Worm (Caenorhabditis elegans) whole organism, young adult: ENCODE measurements around the gene nlp-21.

Source experiments
- B0019.2 ChIP-seq: fragments of 200-800 bp; sonication (Bioruptor generic); conservative IDR thresholded peaks from 2 replicates; pipeline ENCODE4 v1.3.6; 2022; ENCODE audit warnings: missing genetic modification reagents, missing genetic modification characterization, missing compliant biosample characterization
- B0035.1 ChIP-seq: sonication (generic microtip); optimal IDR thresholded peaks from 2 replicates; lab custom pipeline; 2016; ENCODE audit warnings: missing genetic modification characterization, mild to moderate bottlenecking, missing compliant biosample characterization, missing genotype, missing genetic modification reagents
- F33H1.4 ChIP-seq: fragments of 200-800 bp; sonication (Bioruptor generic); IDR thresholded peaks from 2 replicates; pipeline ENCODE4 v1.3.6; 2022; ENCODE audit warnings: missing genetic modification reagents, missing genetic modification characterization, missing compliant biosample characterization
- F39B2.1 ChIP-seq: fragments of 200-800 bp; sonication (Bioruptor generic); IDR thresholded peaks from 2 replicates; pipeline ENCODE4 v1.3.6; 2022; ENCODE audit warnings: missing genetic modification reagents, missing genetic modification characterization, missing compliant biosample characterization
- F55B11.4 ChIP-seq: sonication (generic microtip); optimal IDR thresholded peaks from 2 replicates; lab custom pipeline; 2016; ENCODE audit warnings: missing compliant biosample characterization, missing genetic modification characterization, borderline replicate concordance; ENCODE audit not compliant: insufficient read depth
- F57A8.1 ChIP-seq: fragments of 200-800 bp; sonication (Bioruptor generic); optimal IDR thresholded peaks from 2 replicates; lab custom pipeline; 2018; ENCODE audit warnings: mild to moderate bottlenecking, missing genetic modification characterization, moderate library complexity, missing compliant biosample characterization
- Y53F4B.3 ChIP-seq: fragments of 200-800 bp; sonication (Bioruptor generic); IDR thresholded peaks from 2 replicates; pipeline ENCODE4 v1.3.6; 2022; ENCODE audit warnings: missing genetic modification reagents, missing genetic modification characterization, missing compliant biosample characterization
- Y53G8AR.9 ChIP-seq: fragments of 200-800 bp; sonication (Bioruptor generic); conservative IDR thresholded peaks from 2 replicates; pipeline ENCODE4 v1.3.6; 2022; ENCODE audit warnings: missing genetic modification reagents, missing genetic modification characterization, missing compliant biosample characterization
- Y67H2A.10 ChIP-seq: fragments of 200-800 bp; sonication (Bioruptor generic); conservative IDR thresholded peaks from 2 replicates; pipeline ENCODE4 v1.3.6; 2022; ENCODE audit warnings: missing genetic modification reagents, missing genetic modification characterization, missing compliant biosample characterization
- ama-1 ChIP-seq, 3 experiments: fragments of 150-350 bp in 1 of 3; sonication (generic microtip) in 2 of 3; optimal IDR thresholded peaks; 2 replicates each; lab custom pipeline; 2014 to 2018; ENCODE audit warnings: missing biosample characterization in 2 of 3, missing genetic modification characterization in 2 of 3, missing genetic modification reagents in 2 of 3
- aptf-2 ChIP-seq: fragments of 200-800 bp; sonication (Bioruptor generic); conservative IDR thresholded peaks from 2 replicates; pipeline ENCODE4 v1.3.6; 2022; ENCODE audit warnings: missing genetic modification reagents, missing genetic modification characterization, missing compliant biosample characterization
- aptf-3 ChIP-seq: fragments of 200-800 bp; sonication (Bioruptor generic); IDR thresholded peaks from 2 replicates; pipeline ENCODE4 v1.3.6; 2022; ENCODE audit warnings: missing genetic modification characterization, missing compliant biosample characterization
- ccch-3 ChIP-seq: fragments of 200-800 bp; sonication (Bioruptor generic); optimal IDR thresholded peaks from 2 replicates; lab custom pipeline; 2018; ENCODE audit warnings: mild to moderate bottlenecking, missing genetic modification characterization, missing compliant biosample characterization
- cebp-2 ChIP-seq: fragments of 200-800 bp; sonication (Bioruptor generic); IDR thresholded peaks from 2 replicates; pipeline ENCODE4 v1.3.6; 2022; ENCODE audit warnings: missing genetic modification characterization, missing compliant biosample characterization
- ceh-100 ChIP-seq: fragments of 200-800 bp; sonication (Bioruptor generic); IDR thresholded peaks from 2 replicates; pipeline ENCODE4 v1.3.6; 2022; ENCODE audit warnings: missing genetic modification reagents, missing genetic modification characterization, missing compliant biosample characterization
- ceh-79 ChIP-seq: sonication (generic microtip); optimal IDR thresholded peaks from 2 replicates; lab custom pipeline; 2017; ENCODE audit warnings: mild to moderate bottlenecking, missing genetic modification characterization, missing compliant biosample characterization
- chd-7 ChIP-seq: sonication (generic microtip); optimal IDR thresholded peaks from 2 replicates; lab custom pipeline; 2016; ENCODE audit warnings: mild to moderate bottlenecking, missing genetic modification characterization, moderate library complexity, missing compliant biosample characterization
- die-1 ChIP-seq: sonication (generic microtip); optimal IDR thresholded peaks from 2 replicates; lab custom pipeline; 2016; ENCODE audit warnings: missing genotype, mild to moderate bottlenecking, missing genetic modification characterization, missing compliant biosample characterization
- gei-17 ChIP-seq: fragments of 200-800 bp; sonication (Bioruptor generic); optimal IDR thresholded peaks from 2 replicates; lab custom pipeline; 2018; ENCODE audit warnings: mild to moderate bottlenecking, missing genetic modification characterization, missing compliant biosample characterization
- hrde-1 ChIP-seq: sonication (generic microtip); optimal IDR thresholded peaks from 2 replicates; lab custom pipeline; 2016; ENCODE audit warnings: missing genetic modification characterization, mild to moderate bottlenecking, missing compliant biosample characterization, moderate library complexity, missing genotype, missing genetic modification reagents, borderline replicate concordance
- madf-10 ChIP-seq: sonication (generic microtip); optimal IDR thresholded peaks from 2 replicates; lab custom pipeline; 2016; ENCODE audit warnings: mild to moderate bottlenecking, missing genetic modification characterization, missing compliant biosample characterization
- madf-3 ChIP-seq: fragments of 200-800 bp; sonication (Bioruptor generic); IDR thresholded peaks from 2 replicates; pipeline ENCODE4 v1.3.6; 2022; ENCODE audit warnings: missing genetic modification reagents, missing genetic modification characterization, missing compliant biosample characterization
- madf-8 ChIP-seq: fragments of 200-800 bp; sonication (Bioruptor generic); conservative IDR thresholded peaks from 2 replicates; pipeline ENCODE4 v1.3.6; 2022; ENCODE audit warnings: missing genetic modification reagents, missing genetic modification characterization, missing compliant biosample characterization
- nhr-120 ChIP-seq: fragments of 200-800 bp; sonication (Bioruptor generic); IDR thresholded peaks from 2 replicates; pipeline ENCODE4 v1.3.6; 2022; ENCODE audit warnings: missing genetic modification characterization, missing compliant biosample characterization
- nhr-80 ChIP-seq: sonication (generic microtip); optimal IDR thresholded peaks from 2 replicates; lab custom pipeline; 2016; ENCODE audit warnings: missing genetic modification characterization, missing compliant biosample characterization
- repo-1 ChIP-seq: sonication (generic microtip); optimal IDR thresholded peaks from 2 replicates; lab custom pipeline; 2017; ENCODE audit warnings: mild to moderate bottlenecking, missing genetic modification characterization, missing compliant biosample characterization
- rpc-1 ChIP-seq, 2 experiments: fragments of 150-350 bp in 1 of 2; sonication (generic microtip) in 1 of 2; optimal IDR thresholded peaks; 2 replicates each; lab custom pipeline; 2014 to 2018; ENCODE audit warnings: missing biosample characterization in 1 of 2, missing genetic modification characterization in 1 of 2, missing genetic modification reagents in 1 of 2, missing genotype in 1 of 2
- sea-2 ChIP-seq: fragments of 200-800 bp; sonication (Bioruptor generic); IDR thresholded peaks from 2 replicates; pipeline ENCODE4 v1.3.6; 2022; ENCODE audit warnings: missing genetic modification characterization, missing compliant biosample characterization
- tbx-9 ChIP-seq: sonication (generic microtip); optimal IDR thresholded peaks from 2 replicates; lab custom pipeline; 2016; ENCODE audit warnings: borderline replicate concordance, missing genetic modification characterization, inconsistent platforms, missing compliant biosample characterization
- unc-130 ChIP-seq: sonication (generic microtip); optimal IDR thresholded peaks from 2 replicates; lab custom pipeline; 2016; ENCODE audit warnings: missing genetic modification reagents, missing genetic modification characterization, missing compliant biosample characterization

Gene nlp-21

ce11 chrIII:11426906-11427305 is 33.8 kb upstream of the nlp-21 start, which contains the start of gene idpc-1:
Gene idpc-1, plus strand, starts transcription at chrIII:11427206.
- no peak for TF ChIP-seq rpc-1 (optimal IDR thresholded peaks at IDR 0.05; lab: Kevin White, UChicago)
- TF ChIP-seq rpc-1 (tag; optimal IDR thresholded peaks at IDR 0.05; lab: Kevin White, UChicago): no peak
- TF ChIP-seq F55B11.4: no peak
- no peak for TF ChIP-seq ceh-79 (tag; lab: Kevin White, UChicago)
- no peak for TF ChIP-seq gei-17 (GFP tag; lab: Kevin White, UChicago)
- no peak for TF ChIP-seq aptf-2 (GFP tag; lab: Robert Waterston, UW)
- no peak for TF ChIP-seq ama-1 (optimal IDR thresholded peaks at IDR 0.05; lab: Kevin White, UChicago)
- no peak for TF ChIP-seq ama-1 (GFP tag; optimal IDR thresholded peaks at IDR 0.05; lab: Kevin White, UChicago)
- TF ChIP-seq aptf-3 (GFP tag; lab: Robert Waterston, UW): no peak
- no peak for TF ChIP-seq tbx-9
- no peak for TF ChIP-seq ccch-3 (GFP tag; lab: Kevin White, UChicago)
- no peak for TF ChIP-seq F33H1.4 (GFP tag; lab: Robert Waterston, UW)
- TF ChIP-seq Y67H2A.10 (GFP tag; lab: Robert Waterston, UW): no peak
- TF ChIP-seq B0035.1: no peak
- TF ChIP-seq chd-7 (tag; lab: Kevin White, UChicago): no peak
- TF ChIP-seq unc-130 (GFP tag; lab: Kevin White, UChicago): no peak
- no peak for TF ChIP-seq F39B2.1
- TF ChIP-seq madf-3: no peak
- no peak for TF ChIP-seq B0019.2
- TF ChIP-seq Y53F4B.3 (GFP tag; lab: Robert Waterston, UW): no peak

ce11 chrIII:11424815-11425214 is 31.8 kb upstream of the nlp-21 start:
- no peak for TF ChIP-seq sea-2 (GFP tag; lab: Robert Waterston, UW)
- no peak for TF ChIP-seq repo-1 (tag; lab: Kevin White, UChicago)
- TF ChIP-seq Y53G8AR.9: no peak
- TF ChIP-seq, all 124 proteins: peak for 0

- TF ChIP-seq cebp-2 (GFP tag; lab: Robert Waterston, UW) (0 out of 2 replicates have a peak, but pooled peaks have one; percentile 49), madf-10 (tag; lab: Kevin White, UChicago) (no peak), die-1 (tag; lab: Kevin White, UChicago) (no peak), madf-8 (no peak)
Measured at ce11 chrIII:11419551-11419950, 26.5 kb upstream of the nlp-21 start.

- TF ChIP-seq die-1 (tag; lab: Kevin White, UChicago): no peak
- no peak for TF ChIP-seq ceh-100 (GFP tag; lab: Robert Waterston, UW)
- TF ChIP-seq gei-17 (GFP tag; lab: Kevin White, UChicago): no peak
Measured at ce11 chrIII:11410378-11410777, 17.3 kb upstream of the nlp-21 start, which contains the start of gene twk-31. Gene twk-31, plus strand, starts transcription at chrIII:11410678.

ce11 chrIII:11405049-11405448 is 12.0 kb upstream of the nlp-21 start, which contains the start of gene Y47D3B.4:
Gene Y47D3B.4, plus strand, starts transcription at chrIII:11405349.
- no peak for TF ChIP-seq hrde-1 (tag; lab: Kevin White, UChicago)
- no peak for TF ChIP-seq tbx-9
- TF ChIP-seq nhr-120: no peak

ce11 chrIII:11402717-11403116 is 9.7 kb upstream of the nlp-21 start, which contains the start of gene Y47D3B.12:
Gene Y47D3B.12, plus strand, starts transcription at chrIII:11403017.
- TF ChIP-seq F57A8.1: no peak
- TF ChIP-seq nhr-80 (tag; lab: Kevin White, UChicago): no peak
